Worm (Caenorhabditis elegans) whole organism, L4 larva: ENCODE data around the gene orai-1.

Experiments
- ama-1 ChIP-seq: fragments of 150-350 bp; optimal IDR thresholded peaks from 2 replicates; lab custom pipeline; 2014; ENCODE audit warnings: inconsistent platforms, mixed read lengths
- lsy-2 ChIP-seq, 2 experiments: fragments of 150-350 bp in 1 of 2; sonication (generic microtip) in 1 of 2; optimal IDR thresholded peaks; 2 replicates each; lab custom pipeline; 2014 to 2017; ENCODE audit warnings: missing biosample characterization in 2 of 2, missing genetic modification characterization in 2 of 2

DNA sequence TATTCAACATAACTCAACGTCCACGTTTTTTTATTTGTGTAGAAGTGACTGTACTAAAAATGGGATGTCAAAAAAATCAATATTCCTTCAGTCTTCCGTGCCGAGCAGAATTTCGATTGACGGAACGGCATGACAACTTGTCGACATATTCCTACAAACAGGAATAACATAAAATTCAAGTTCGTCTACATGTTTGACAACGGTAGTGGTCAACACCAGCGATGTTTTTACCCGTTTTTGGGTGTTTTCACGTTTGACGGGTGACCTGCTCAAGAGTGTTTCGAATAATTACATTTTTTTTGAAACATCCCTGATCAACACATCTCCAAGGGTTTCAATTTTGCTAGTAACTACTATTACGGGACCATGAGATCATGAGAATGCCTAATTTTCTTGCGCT lies 45.4 kb downstream of the orai-1 start, which contains the start of gene W02B3.7:
- no peak for TF ChIP-seq ama-1
- no peak for TF ChIP-seq lsy-2 (tag; optimal IDR thresholded peaks at IDR 0.05; lab: Kevin White, UChicago)
